Fruit fly (Drosophila melanogaster): ENCODE results near the gene beat-IIIc.

beat-IIIc gene

DNA sequence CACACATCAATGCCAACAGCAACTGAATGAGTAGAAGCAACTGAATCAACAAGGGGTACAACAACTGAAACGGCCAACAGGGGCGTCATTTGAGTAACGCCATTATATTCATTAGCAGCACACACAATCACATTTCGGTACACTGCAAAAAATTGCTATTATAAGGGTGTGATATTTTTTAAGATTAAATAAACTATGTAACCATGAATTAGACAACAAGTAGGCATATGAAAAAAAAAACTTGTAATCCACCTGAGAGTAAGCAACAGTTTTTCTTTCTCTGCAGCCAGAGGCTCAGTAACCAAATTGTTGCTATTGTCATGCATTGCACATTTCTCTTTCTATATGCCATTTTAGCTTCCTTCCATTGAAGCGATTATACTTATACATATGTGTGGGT is 56.7 kb downstream of the beat-IIIc start:
- TF ChIP-seq gl (tag; optimal IDR thresholded peaks at IDR 0.05) (no peak), CG10348 (GFP tag; IDR thresholded peaks at IDR 0.05) (no peak), Ets98B (GFP tag; IDR thresholded peaks at IDR 0.05) (no peak), CG17806 (tag; optimal IDR thresholded peaks at IDR 0.05) (no peak), rn (GFP tag; IDR thresholded peaks at IDR 0.05) (no peak), CG4496 (GFP tag; IDR thresholded peaks at IDR 0.05) (no peak), CG34367 (tag; optimal IDR thresholded peaks at IDR 0.05) (no peak), CG14655 (GFP tag; optimal IDR thresholded peaks at IDR 0.05) (no peak), CG9948 (tag; optimal IDR thresholded peaks at IDR 0.05) (no peak), CG15710 (tag; optimal IDR thresholded peaks at IDR 0.05) (no peak), fd96Ca (GFP tag; IDR thresholded peaks at IDR 0.05) (no peak), Snoo (tag; optimal IDR thresholded peaks at IDR 0.05) (no peak), CG12605 (GFP tag; IDR thresholded peaks at IDR 0.05) (no peak), EcR (GFP tag; optimal IDR thresholded peaks at IDR 0.05) (no peak), CG8159 (tag; optimal IDR thresholded peaks at IDR 0.05) (no peak), D1 (tag; optimal IDR thresholded peaks at IDR 0.05) (no peak), CG32121 (GFP tag; IDR thresholded peaks at IDR 0.05) (no peak)

DNA sequence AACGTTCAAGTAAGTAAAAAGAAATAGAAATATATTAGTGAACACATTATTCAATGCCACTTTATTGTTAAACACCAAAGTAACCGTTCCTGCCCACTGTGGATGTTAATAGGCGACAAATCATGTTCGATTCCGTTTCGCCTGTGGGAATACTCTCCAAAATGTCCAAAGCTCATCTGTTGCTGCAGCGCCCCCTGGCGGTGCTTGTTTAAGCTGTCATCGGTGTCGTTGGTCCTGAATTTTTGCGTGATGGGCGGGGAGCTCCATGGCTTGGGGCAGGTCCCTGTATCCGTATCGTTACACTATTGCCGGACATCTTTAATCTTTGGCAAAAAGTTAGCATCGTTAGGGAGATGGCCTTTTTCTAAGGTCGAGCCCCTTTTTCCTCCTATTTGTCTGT is 58.8 kb downstream of the beat-IIIc start:
- TF ChIP-seq gl (tag; optimal IDR thresholded peaks at IDR 0.05) (no peak), CG10348 (GFP tag; IDR thresholded peaks at IDR 0.05) (no peak), CG8301 (tag; optimal IDR thresholded peaks at IDR 0.05) (no peak), Snoo (tag; optimal IDR thresholded peaks at IDR 0.05) (no peak)

DNA sequence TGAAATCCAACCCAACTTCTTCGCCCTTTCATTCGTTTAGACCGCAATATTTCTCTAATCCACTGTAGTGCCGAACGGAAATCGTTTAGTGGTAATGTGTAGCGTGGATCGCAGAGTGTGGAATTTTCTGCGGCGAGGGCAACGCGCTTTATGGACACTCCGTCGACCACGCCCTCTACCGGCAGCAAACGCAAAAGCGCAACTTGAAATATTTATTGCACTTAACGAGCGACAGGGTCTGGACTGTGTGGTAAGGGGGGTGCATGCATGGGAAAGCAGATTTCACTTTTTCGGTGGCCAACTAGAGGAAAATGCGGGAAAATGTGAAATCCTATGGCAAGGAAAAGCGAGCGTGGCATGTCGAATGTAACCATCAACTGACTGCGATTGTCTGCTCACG is 65.3 kb downstream of the beat-IIIc start:
- TF ChIP-seq CG12605 (GFP tag; IDR thresholded peaks at IDR 0.05) (no peak), CG13204 (GFP tag; optimal IDR thresholded peaks at IDR 0.05) (no peak)

DNA sequence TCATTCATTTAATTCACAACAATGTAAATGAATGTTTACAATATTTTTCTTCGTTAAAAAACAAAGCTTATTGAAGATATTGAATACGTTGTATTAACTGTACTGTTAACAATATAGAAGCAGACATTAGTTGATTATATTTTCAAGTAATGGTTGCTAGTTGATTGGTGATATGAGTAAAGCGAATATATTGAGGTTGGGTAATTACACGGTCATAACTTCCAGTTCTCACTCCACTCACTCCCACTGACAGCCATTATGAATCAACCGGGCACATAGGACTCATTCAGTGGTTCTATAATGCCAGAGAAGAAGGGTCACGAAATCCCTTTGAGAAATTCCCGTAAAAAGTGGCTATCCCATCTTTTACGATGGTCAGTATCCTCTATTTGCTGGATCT is 78.9 kb downstream of the beat-IIIc start, which contains the start of gene Grl36a:
Grl36a (plus strand) TSS at position 301 of the 400 bp plus-strand sequence.
- TF ChIP-seq Pif1B (GFP tag; optimal IDR thresholded peaks at IDR 0.05) (no peak), EcR (GFP tag; optimal IDR thresholded peaks at IDR 0.05) (no peak), CG8301 (tag; optimal IDR thresholded peaks at IDR 0.05) (no peak), gl (tag; optimal IDR thresholded peaks at IDR 0.05) (no peak), rn (GFP tag; IDR thresholded peaks at IDR 0.05) (no peak), CG32121 (GFP tag; IDR thresholded peaks at IDR 0.05) (no peak), CG14655 (GFP tag; optimal IDR thresholded peaks at IDR 0.05) (no peak), fd96Ca (GFP tag; IDR thresholded peaks at IDR 0.05) (no peak), CG17806 (tag; optimal IDR thresholded peaks at IDR 0.05) (no peak), CG12605 (GFP tag; IDR thresholded peaks at IDR 0.05) (no peak), CG15710 (tag; optimal IDR thresholded peaks at IDR 0.05) (no peak), CG34367 (tag; optimal IDR thresholded peaks at IDR 0.05) (no peak), CG10348 (GFP tag; IDR thresholded peaks at IDR 0.05) (no peak), CG8159 (tag; optimal IDR thresholded peaks at IDR 0.05) (no peak), CG4496 (GFP tag; IDR thresholded peaks at IDR 0.05) (no peak), Pif1A (GFP tag; optimal IDR thresholded peaks at IDR 0.05) (no peak), D1 (tag; optimal IDR thresholded peaks at IDR 0.05) (no peak), CG13204 (GFP tag; optimal IDR thresholded peaks at IDR 0.05) (no peak)

DNA sequence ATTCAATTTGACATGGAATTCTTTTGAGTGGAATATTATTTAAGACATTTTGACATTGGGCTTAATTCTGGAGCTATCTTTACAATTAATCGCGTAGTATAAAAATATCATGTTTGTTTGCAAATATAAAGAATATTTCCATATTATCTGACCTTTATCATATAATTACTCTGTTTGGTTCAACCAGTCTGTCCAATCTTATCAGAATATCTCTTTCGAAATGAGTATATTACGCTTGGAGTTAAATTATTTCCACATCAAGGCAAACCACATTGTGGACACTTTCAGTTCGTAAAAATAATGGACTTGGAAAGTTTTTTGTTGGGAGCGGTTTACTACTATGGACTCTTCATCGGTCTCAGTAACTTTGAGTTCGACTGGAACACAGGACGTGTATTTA is 80.5 kb downstream of the beat-IIIc start, which contains the start of gene Gr36c:
Gr36c (plus strand) TSS at position 301 of the 400 bp plus-strand sequence.
- TF ChIP-seq CG17806 (tag; optimal IDR thresholded peaks at IDR 0.05) (no peak), CG8159 (tag; optimal IDR thresholded peaks at IDR 0.05) (no peak), CG34367 (tag; optimal IDR thresholded peaks at IDR 0.05) (no peak), gl (tag; optimal IDR thresholded peaks at IDR 0.05) (no peak), rn (GFP tag; IDR thresholded peaks at IDR 0.05) (no peak), CG8301 (tag; optimal IDR thresholded peaks at IDR 0.05) (no peak), CG10348 (GFP tag; IDR thresholded peaks at IDR 0.05) (no peak), CG15710 (tag; optimal IDR thresholded peaks at IDR 0.05) (no peak), Ets98B (GFP tag; IDR thresholded peaks at IDR 0.05) (no peak), D1 (tag; optimal IDR thresholded peaks at IDR 0.05) (no peak)

DNA sequence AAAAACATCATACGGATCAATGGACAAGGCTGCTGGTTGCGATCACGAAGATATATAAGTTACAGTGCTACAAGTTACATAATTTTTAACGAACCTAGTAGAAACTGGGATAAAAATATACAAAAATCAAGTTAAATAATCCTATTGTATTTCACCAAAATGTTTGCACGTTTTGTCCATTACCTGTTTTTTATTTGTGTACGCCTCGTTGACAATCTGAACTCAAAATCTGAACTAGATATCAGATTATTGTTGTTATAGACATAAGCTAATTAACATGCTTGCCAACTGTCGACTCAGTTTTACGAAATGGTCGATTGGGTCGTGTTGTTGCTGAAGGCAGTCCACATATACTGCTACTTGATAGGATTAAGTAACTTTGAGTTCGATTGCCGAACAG is 82.1 kb downstream of the beat-IIIc start, which contains the start of gene Gr36b:
Gr36b (plus strand) TSS at position 301 of the 400 bp plus-strand sequence.
- no peak for TF ChIP-seq Pif1A (GFP tag; optimal IDR thresholded peaks at IDR 0.05)
- TF ChIP-seq CG14655 (GFP tag; optimal IDR thresholded peaks at IDR 0.05), result no peak
- no peak for TF ChIP-seq Ets98B (GFP tag; IDR thresholded peaks at IDR 0.05)
- TF ChIP-seq CG12605 (GFP tag; IDR thresholded peaks at IDR 0.05), result no peak
- no peak for TF ChIP-seq CG32121 (GFP tag; IDR thresholded peaks at IDR 0.05)
- no peak for TF ChIP-seq CG8159 (tag; optimal IDR thresholded peaks at IDR 0.05)
- no peak for TF ChIP-seq CG4496 (GFP tag; IDR thresholded peaks at IDR 0.05)
- TF ChIP-seq EcR (GFP tag; optimal IDR thresholded peaks at IDR 0.05), result no peak
- no peak for TF ChIP-seq CG9948 (tag; optimal IDR thresholded peaks at IDR 0.05)
- TF ChIP-seq fd96Ca (GFP tag; IDR thresholded peaks at IDR 0.05), result no peak

DNA sequence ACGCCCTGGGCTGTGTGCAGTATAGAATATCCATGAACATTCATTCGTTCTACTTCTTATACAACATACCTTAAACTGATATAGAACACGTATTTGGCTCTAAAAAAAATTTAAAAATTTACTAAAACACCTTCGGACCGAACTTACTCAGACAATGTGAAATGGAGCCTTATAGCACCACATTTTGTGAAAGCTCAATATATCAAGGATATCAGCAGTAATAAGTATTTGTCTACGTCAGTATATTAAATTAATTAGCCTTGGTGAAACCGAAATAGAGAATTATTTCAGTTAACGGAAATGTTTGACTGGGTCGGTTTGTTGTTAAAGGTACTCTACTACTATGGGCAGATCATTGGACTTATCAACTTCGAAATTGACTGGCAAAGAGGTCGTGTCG is 84.2 kb downstream of the beat-IIIc start, which contains the start of gene Gr36a:
Gr36a (plus strand) TSS at position 301 of the 400 bp plus-strand sequence.
- TF ChIP-seq CG13204 (GFP tag; optimal IDR thresholded peaks at IDR 0.05), result no peak
- TF ChIP-seq CG17806 (tag; optimal IDR thresholded peaks at IDR 0.05), result no peak
- no peak for TF ChIP-seq CG10348 (GFP tag; IDR thresholded peaks at IDR 0.05)
- TF ChIP-seq EcR (GFP tag; optimal IDR thresholded peaks at IDR 0.05), result no peak
- TF ChIP-seq Ets98B (GFP tag; IDR thresholded peaks at IDR 0.05), result no peak
- TF ChIP-seq CG12605 (GFP tag; IDR thresholded peaks at IDR 0.05), result no peak
- TF ChIP-seq Pif1A (GFP tag; optimal IDR thresholded peaks at IDR 0.05), result no peak
- no peak for TF ChIP-seq rn (GFP tag; IDR thresholded peaks at IDR 0.05)
- no peak for TF ChIP-seq D1 (tag; optimal IDR thresholded peaks at IDR 0.05)
- TF ChIP-seq CG14655 (GFP tag; optimal IDR thresholded peaks at IDR 0.05), result no peak
- TF ChIP-seq CG32121 (GFP tag; IDR thresholded peaks at IDR 0.05), result no peak
- no peak for TF ChIP-seq CG9948 (tag; optimal IDR thresholded peaks at IDR 0.05)

Measured in whole organism, pupa.